Worm (Caenorhabditis elegans) whole organism, L1 larva: ENCODE measurements around the gene C17C3.6.
"Not testable (repeated sequence)": the region's sequence is repeated elsewhere in the genome, so short reads cannot be mapped to it uniquely, and the experiment has no call there.

Source experiments
- C16A3.4 ChIP-seq: fragments of 150-350 bp; optimal IDR thresholded peaks from 2 replicates; lab custom pipeline; 2014; ENCODE audit warnings: missing biosample characterization, missing genetic modification characterization
- F16B12.6 ChIP-seq: fragments of 150-350 bp; optimal IDR thresholded peaks from 2 replicates; lab custom pipeline; 2014; ENCODE audit warnings: missing biosample characterization, missing genetic modification characterization
- Y116A8C.19 ChIP-seq: sonication (generic microtip); optimal IDR thresholded peaks from 2 replicates; lab custom pipeline; 2016; ENCODE audit warnings: missing compliant biosample characterization, missing genetic modification characterization, borderline replicate concordance
- ama-1 ChIP-seq: fragments of 150-350 bp; optimal IDR thresholded peaks from 2 replicates; lab custom pipeline; 2014
- ceh-8 ChIP-seq: fragments of 200-800 bp; sonication (Bioruptor generic); optimal IDR thresholded peaks from 2 replicates; lab custom pipeline; 2018; ENCODE audit warnings: mild to moderate bottlenecking, missing genetic modification characterization, moderate library complexity, missing compliant biosample characterization
- ceh-82 ChIP-seq, 3 experiments: fragments of 150-350 bp in 1 of 3; sonication (generic microtip) in 2 of 3; optimal IDR thresholded peaks; 2 replicates each; lab custom pipeline; 2014 to 2017; ENCODE audit warnings: missing biosample characterization in 3 of 3, missing genetic modification characterization in 3 of 3
- ceh-88 ChIP-seq: fragments of 200-800 bp; sonication (Bioruptor generic); IDR thresholded peaks from 2 replicates; pipeline ENCODE4 v1.3.6; 2022; ENCODE audit warnings: missing genetic modification characterization, missing compliant biosample characterization
- ceh-90 ChIP-seq: sonication (generic microtip); optimal IDR thresholded peaks from 2 replicates; lab custom pipeline; 2016; ENCODE audit warnings: missing genetic modification characterization, missing compliant biosample characterization
- dsc-1 ChIP-seq: sonication (generic microtip); optimal IDR thresholded peaks from 2 replicates; lab custom pipeline; 2016; ENCODE audit warnings: mild to moderate bottlenecking, missing genetic modification characterization, missing compliant biosample characterization
- efl-3 ChIP-seq: fragments of 200-800 bp; sonication (Bioruptor generic); optimal IDR thresholded peaks from 2 replicates; lab custom pipeline; 2018; ENCODE audit warnings: mild to moderate bottlenecking, missing genetic modification characterization, missing compliant biosample characterization
- egl-13 ChIP-seq: sonication (generic microtip); optimal IDR thresholded peaks from 2 replicates; lab custom pipeline; 2016; ENCODE audit warnings: missing genotype, missing genetic modification reagents, missing genetic modification characterization, missing compliant biosample characterization
- egl-27 ChIP-seq, 2 experiments: fragments of 150-350 bp in 1 of 2; sonication (generic microtip); optimal IDR thresholded peaks; 3 replicates each; lab custom pipeline; 2017 to 2018; ENCODE audit warnings: missing biosample characterization in 2 of 2, missing genetic modification characterization in 2 of 2, missing genetic modification reagents in 2 of 2
- elt-2 ChIP-seq: sonication (generic microtip); optimal IDR thresholded peaks from 2 replicates; lab custom pipeline; 2016; ENCODE audit warnings: missing genetic modification characterization, mild to moderate bottlenecking, inconsistent platforms, missing compliant biosample characterization, missing genetic modification reagents
- ets-5 ChIP-seq: fragments of 200-800 bp; sonication (Bioruptor generic); IDR thresholded peaks from 2 replicates; pipeline ENCODE4 v1.3.6; 2022; ENCODE audit warnings: missing genetic modification characterization, missing compliant biosample characterization
- fkh-10 ChIP-seq: sonication (generic microtip); optimal IDR thresholded peaks from 2 replicates; lab custom pipeline; 2017; ENCODE audit warnings: missing biosample characterization, missing genetic modification reagents, missing genetic modification characterization
- fkh-4 ChIP-seq: sonication (generic microtip); optimal IDR thresholded peaks from 2 replicates; lab custom pipeline; 2016; ENCODE audit warnings: missing compliant biosample characterization, missing genetic modification characterization, borderline replicate concordance
- grh-1 ChIP-seq: fragments of 200-800 bp; sonication (Bioruptor generic); IDR thresholded peaks from 2 replicates; pipeline ENCODE4 v1.3.6; 2022; ENCODE audit warnings: missing genetic modification reagents, missing genetic modification characterization, missing compliant biosample characterization
- irx-1 ChIP-seq: sonication (generic microtip); optimal IDR thresholded peaks from 2 replicates; lab custom pipeline; 2016; ENCODE audit warnings: missing genetic modification characterization, missing compliant biosample characterization
- lin-15B ChIP-seq: fragments of 150-350 bp; sonication (generic microtip); optimal IDR thresholded peaks from 3 replicates; lab custom pipeline; 2014; ENCODE audit warnings: missing biosample characterization, missing genetic modification characterization
- lin-35 ChIP-seq, 2 experiments: fragments of 150-350 bp; optimal IDR thresholded peaks; 2 replicates each; lab custom pipeline; 2014; ENCODE audit warnings: missing biosample characterization in 2 of 2, missing genetic modification characterization in 2 of 2, missing genetic modification reagents in 2 of 2
- lin-39 ChIP-seq: fragments of 150-350 bp; optimal IDR thresholded peaks from 2 replicates; lab custom pipeline; 2014; ENCODE audit warnings: missing biosample characterization, missing genetic modification reagents, missing genetic modification characterization
- lir-3 ChIP-seq: sonication (generic microtip); optimal IDR thresholded peaks from 2 replicates; lab custom pipeline; 2016; ENCODE audit warnings: mild to moderate bottlenecking, missing genetic modification characterization, moderate library complexity, missing compliant biosample characterization; ENCODE audit not compliant: poor library complexity
- lsy-2 ChIP-seq, 2 experiments: fragments of 150-350 bp; optimal IDR thresholded peaks; 2 replicates each; lab custom pipeline; 2014; ENCODE audit warnings: missing biosample characterization in 2 of 2, missing genetic modification characterization in 2 of 2
- mdl-1 ChIP-seq, 2 experiments: fragments of 150-350 bp; optimal IDR thresholded peaks; 2 replicates each; lab custom pipeline; 2014 to 2017; ENCODE audit warnings: missing biosample characterization in 2 of 2, missing genetic modification characterization in 2 of 2, inconsistent platforms in 1 of 2
- mef-2 ChIP-seq: fragments of 150-350 bp; optimal IDR thresholded peaks from 2 replicates; lab custom pipeline; 2014; ENCODE audit warnings: missing biosample characterization, missing genetic modification characterization
- mep-1 ChIP-seq: fragments of 150-350 bp; optimal IDR thresholded peaks from 2 replicates; lab custom pipeline; 2014; ENCODE audit warnings: missing biosample characterization, missing genetic modification characterization
- nhr-12 ChIP-seq: sonication (generic microtip); optimal IDR thresholded peaks from 2 replicates; lab custom pipeline; 2017; ENCODE audit warnings: missing biosample characterization, missing genetic modification characterization
- nhr-28 ChIP-seq: fragments of 150-350 bp; optimal IDR thresholded peaks from 2 replicates; lab custom pipeline; 2014; ENCODE audit warnings: missing biosample characterization, missing genetic modification characterization
- nhr-71 ChIP-seq: sonication (generic microtip); optimal IDR thresholded peaks from 2 replicates; lab custom pipeline; 2016; ENCODE audit warnings: mild to moderate bottlenecking, missing genetic modification characterization, moderate library complexity, missing compliant biosample characterization
- nhr-77 ChIP-seq: fragments of 150-350 bp; optimal IDR thresholded peaks from 2 replicates; lab custom pipeline; 2014; ENCODE audit warnings: missing biosample characterization, missing genetic modification characterization
- nhr-84 ChIP-seq: sonication (generic microtip); optimal IDR thresholded peaks from 2 replicates; lab custom pipeline; 2017; ENCODE audit warnings: missing biosample characterization, missing genetic modification characterization
- nhr-85 ChIP-seq: sonication (generic microtip); peaks from one replicate; lab custom pipeline; 2016; ENCODE audit warnings: missing genetic modification characterization, inconsistent platforms, missing compliant biosample characterization
- nhr-90 ChIP-seq: sonication (generic microtip); optimal IDR thresholded peaks from 2 replicates; lab custom pipeline; 2016; ENCODE audit warnings: mild to moderate bottlenecking, missing genetic modification characterization, missing compliant biosample characterization; ENCODE audit not compliant: poor library complexity
- pag-3 ChIP-seq: sonication (generic microtip); optimal IDR thresholded peaks from 2 replicates; lab custom pipeline; 2017; ENCODE audit warnings: missing genetic modification characterization, mild to moderate bottlenecking, missing compliant biosample characterization, antibody characterized with exemption, borderline replicate concordance; ENCODE audit not compliant: insufficient read depth
- sptf-1 ChIP-seq: fragments of 150-350 bp; optimal IDR thresholded peaks from 2 replicates; lab custom pipeline; 2014; ENCODE audit warnings: missing biosample characterization, missing genetic modification characterization
- sup-37 ChIP-seq: fragments of 200-800 bp; sonication (Bioruptor generic); optimal IDR thresholded peaks from 2 replicates; lab custom pipeline; 2018; ENCODE audit warnings: mild to moderate bottlenecking, missing genetic modification characterization, missing compliant biosample characterization
- swsn-7 ChIP-seq: sonication (generic microtip); optimal IDR thresholded peaks from 2 replicates; lab custom pipeline; 2016; ENCODE audit warnings: missing genetic modification characterization, missing compliant biosample characterization
- tbx-2 ChIP-seq: sonication (generic microtip); optimal IDR thresholded peaks from 2 replicates; lab custom pipeline; 2016; ENCODE audit warnings: missing genetic modification characterization, missing compliant biosample characterization
- tlp-1 ChIP-seq: fragments of 150-350 bp; optimal IDR thresholded peaks from 2 replicates; lab custom pipeline; 2014; ENCODE audit warnings: missing biosample characterization, missing genetic modification characterization
- unc-130 ChIP-seq: fragments of 150-350 bp; optimal IDR thresholded peaks from 2 replicates; lab custom pipeline; 2017; ENCODE audit warnings: missing biosample characterization, missing genetic modification characterization, inconsistent platforms
- unc-30 ChIP-seq: sonication (generic microtip); optimal IDR thresholded peaks from 2 replicates; lab custom pipeline; 2017; ENCODE audit warnings: missing biosample characterization, missing genetic modification characterization
- vab-15 ChIP-seq: sonication (generic microtip); optimal IDR thresholded peaks from 2 replicates; lab custom pipeline; 2017; ENCODE audit warnings: missing genotype, mild to moderate bottlenecking, missing genetic modification characterization, missing compliant biosample characterization
- zag-1 ChIP-seq: fragments of 150-350 bp; optimal IDR thresholded peaks from 2 replicates; lab custom pipeline; 2014; ENCODE audit warnings: missing biosample characterization, missing genetic modification characterization

C17C3.6 gene

ce11 chrII:5537524-5537923 is 12.3 kb upstream of the C17C3.6 start, which contains the start of gene C17C3.11:
TSS of gene C17C3.11 (plus strand) at chrII:5537824.
- TF ChIP-seq F16B12.6 (tag; lab: Kevin White, UChicago) (no peak), nhr-77 (tag; lab: Kevin White, UChicago) (no peak), lin-15B (tag; lab: Kevin White, UChicago) (no peak), lsy-2 (tag; optimal IDR thresholded peaks at IDR 0.05; lab: Kevin White, UChicago) (no peak), irx-1 (tag; lab: Kevin White, UChicago) (no peak), swsn-7 (tag; lab: Kevin White, UChicago) (no peak), nhr-12 (no peak), ceh-8 (GFP tag; lab: Kevin White, UChicago) (no peak), nhr-84 (tag; lab: Kevin White, UChicago) (no peak)

- not testable (repeated sequence) for TF ChIP-seq mdl-1 (tag; optimal IDR thresholded peaks at IDR 0.05; lab: Kevin White, UChicago); swsn-7 (tag; lab: Kevin White, UChicago); nhr-12
Observed at ce11 chrII:5540113-5540512, 9.7 kb upstream of the C17C3.6 start, which contains the start of gene hlh-27. TSS of gene hlh-27 (minus strand) at chrII:5540213.

- TF ChIP-seq sup-37, result no peak
- TF ChIP-seq nhr-85 (tag; lab: Kevin White, UChicago), result no peak
- no peak for TF ChIP-seq nhr-90 (tag; lab: Kevin White, UChicago)
- no peak for TF ChIP-seq nhr-28 (tag; lab: Kevin White, UChicago)
- TF ChIP-seq egl-27 (tag; optimal IDR thresholded peaks at IDR 0.05; lab: Kevin White, UChicago), result no peak
- no peak for TF ChIP-seq ama-1 (lab: Kevin White, UChicago)
- no peak for TF ChIP-seq unc-30 (tag; lab: Kevin White, UChicago)
- TF ChIP-seq ceh-82 (tag; optimal IDR thresholded peaks at IDR 0.05; lab: Kevin White, UChicago), result no peak
- no peak for TF ChIP-seq sptf-1 (tag; lab: Kevin White, UChicago)
- no peak for TF ChIP-seq nhr-12
- no peak for TF ChIP-seq mep-1 (tag; lab: Kevin White, UChicago)
- TF ChIP-seq dsc-1 (tag; lab: Kevin White, UChicago), result no peak
- no peak for TF ChIP-seq fkh-10 (GFP tag; lab: Kevin White, UChicago)
- TF ChIP-seq pag-3 (tag; lab: Kevin White, UChicago), result no peak
- TF ChIP-seq lin-35 (GFP tag; optimal IDR thresholded peaks at IDR 0.05; lab: Kevin White, UChicago), result no peak
- TF ChIP-seq ceh-88, result no peak
- TF ChIP-seq, all 84 proteins: peak for 0
Observed at ce11 chrII:5541685-5542084, 8.2 kb upstream of the C17C3.6 start, which contains the start of gene C17C3.24. TSS of gene C17C3.24 (minus strand) at chrII:5541785.

ce11 chrII:5543476-5544144 is 6.2 kb upstream of the C17C3.6 start:
- TF ChIP-seq elt-2 (tag; lab: Kevin White, UChicago), result peak; percentile 100
- peak; percentile 97 for TF ChIP-seq mep-1 (tag; lab: Kevin White, UChicago)
- peak; percentile 92 for TF ChIP-seq lir-3 (tag; lab: Kevin White, UChicago)
- peak; percentile 83 for TF ChIP-seq efl-3 (GFP tag; lab: Kevin White, UChicago)
- TF ChIP-seq vab-15 (tag; lab: Kevin White, UChicago), result peak; percentile 87
- TF ChIP-seq grh-1 (GFP tag; lab: Robert Waterston, UW), result peak; percentile 99
- peak; percentile 69 for TF ChIP-seq Y116A8C.19 (tag; lab: Kevin White, UChicago)
- TF ChIP-seq swsn-7 (tag; lab: Kevin White, UChicago), result peak; percentile 100
- TF ChIP-seq egl-13 (tag; lab: Kevin White, UChicago), result peak; percentile 98
- no peak for TF ChIP-seq tlp-1
- peak; percentile 68 for TF ChIP-seq unc-30 (tag; lab: Kevin White, UChicago)
- peak; percentile 100 for TF ChIP-seq tbx-2 (tag; lab: Kevin White, UChicago)
- peak; percentile 86 for TF ChIP-seq fkh-4 (tag; lab: Kevin White, UChicago)
- TF ChIP-seq zag-1 (tag; lab: Kevin White, UChicago), result peak; percentile 95
- TF ChIP-seq nhr-28 (tag; lab: Kevin White, UChicago), result peak; percentile 69
- peak; percentile 99 for TF ChIP-seq C16A3.4
- peak; percentile 96 for TF ChIP-seq lin-39
- peak; percentile 60 for TF ChIP-seq F16B12.6 (tag; lab: Kevin White, UChicago)
- peak; percentile 96 to 97 (median 97) for TF ChIP-seq ceh-82 (tag; optimal IDR thresholded peaks at IDR 0.05; lab: Kevin White, UChicago)
- TF ChIP-seq pag-3 (tag; lab: Kevin White, UChicago), result peak; percentile 79
- peak; percentile 92 to 93 for TF ChIP-seq egl-27 (tag; optimal IDR thresholded peaks at IDR 0.05; lab: Kevin White, UChicago)
- 0 out of 2 replicates have a peak, but pooled peaks have one; percentile 74 for TF ChIP-seq ets-5 (GFP tag; lab: Robert Waterston, UW)
- peak; percentile 93 for TF ChIP-seq mef-2 (tag; lab: Kevin White, UChicago)
- TF ChIP-seq irx-1 (tag; lab: Kevin White, UChicago), result peak; percentile 99
- TF ChIP-seq lsy-2 (tag; optimal IDR thresholded peaks at IDR 0.05; lab: Kevin White, UChicago), result peak; percentile 96
- peak; percentile 71 for TF ChIP-seq ceh-90 (tag; lab: Kevin White, UChicago)
- peak; percentile 98 for TF ChIP-seq unc-130 (tag; lab: Kevin White, UChicago)
- peak; percentile 100 for TF ChIP-seq nhr-71 (tag; lab: Kevin White, UChicago)
